Fruit fly (Drosophila melanogaster) whole organism: ENCODE results near the gene CG9328.
A peak's percentile ranks its signal among the peaks of the same experiment; 100 is the strongest.

ENCODE experiments used
- CG8478 ChIP-seq: fragments of >200 bp; optimal IDR thresholded peaks from 2 replicates; lab custom pipeline; 2018; ENCODE audit warnings: inconsistent platforms
- Dll ChIP-seq: fragments of >200 bp; optimal IDR thresholded peaks from 2 replicates; lab custom pipeline; 2017
- EcR ChIP-seq, 2 experiments: fragments of >200 bp; optimal IDR thresholded peaks; 2 replicates each; lab custom pipeline; 2017; ENCODE audit warnings: missing biosample characterization in 2 of 2, missing genetic modification characterization in 2 of 2, missing genetic modification reagents in 2 of 2
- psq ChIP-seq: fragments of >200 bp; optimal IDR thresholded peaks from 2 replicates; lab custom pipeline; 2017
- usp ChIP-seq: fragments of >200 bp; optimal IDR thresholded peaks from 2 replicates; lab custom pipeline; 2017; ENCODE audit warnings: missing biosample characterization, missing genetic modification characterization, mixed read lengths

DNA sequence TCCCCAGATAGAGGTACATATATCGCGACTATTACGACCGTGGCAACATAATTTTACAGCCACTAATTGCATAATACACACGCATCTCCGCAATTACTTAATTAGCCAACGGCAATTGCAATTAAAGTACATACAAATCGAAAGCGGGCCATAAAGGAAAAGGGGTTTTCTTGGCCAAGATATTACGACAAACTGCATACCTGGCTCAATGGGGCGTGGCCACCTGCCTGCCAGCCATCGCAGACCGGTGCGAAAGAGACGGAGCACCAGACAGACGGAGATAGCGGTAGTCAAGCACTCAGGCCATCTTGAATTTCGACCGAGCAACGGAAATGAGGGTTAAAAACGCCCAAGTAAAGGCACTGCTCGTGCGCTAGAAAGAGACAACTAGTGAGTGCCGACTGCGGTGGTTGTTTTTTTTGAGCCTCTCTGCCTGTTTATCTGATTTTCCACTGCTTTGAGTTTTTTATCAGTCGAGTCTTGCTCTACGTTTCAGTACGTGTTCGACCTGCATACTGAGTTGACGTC, 27.2 kb upstream of the CG9328 start, which contains the start of gene cad:
- TF ChIP-seq Dll (lab: Kevin White, UChicago): peak; percentile 30
- no peak for TF ChIP-seq psq
- peak; percentile 97 for TF ChIP-seq CG8478 (lab: Kevin White, UChicago)
- TF ChIP-seq EcR (GFP tag; optimal IDR thresholded peaks at IDR 0.05; lab: Kevin White, UChicago): no peak
- no peak for TF ChIP-seq usp
